Fruit fly (Drosophila melanogaster) whole organism, adult: ENCODE measurements around the gene CG32086.
"Not testable (repeated sequence)": the region's sequence is repeated elsewhere in the genome, so short reads cannot be mapped to it uniquely, and the experiment has no call there.

Experiments used
- CG11617 ChIP-seq: fragments of 200-800 bp; sonication (Bioruptor generic); optimal IDR thresholded peaks from 2 replicates; lab custom pipeline; 2017; ENCODE audit warnings: mild to moderate bottlenecking, missing biosample characterization, missing genetic modification reagents, missing genetic modification characterization
- CG12768 ChIP-seq: fragments of 200-800 bp; sonication (Bioruptor generic); optimal IDR thresholded peaks from 2 replicates; lab custom pipeline; 2017; ENCODE audit warnings: missing biosample characterization, missing genetic modification characterization, mild to moderate bottlenecking, moderate library complexity, missing genetic modification reagents
- CG14711 ChIP-seq: fragments of 200-800 bp; sonication (Bioruptor generic); optimal IDR thresholded peaks from 2 replicates; lab custom pipeline; 2018; ENCODE audit warnings: missing biosample characterization, mild to moderate bottlenecking, missing genetic modification characterization, moderate library complexity
- CG1620 ChIP-seq: fragments of 200-800 bp; sonication (Bioruptor generic); optimal IDR thresholded peaks from 2 replicates; lab custom pipeline; 2016; ENCODE audit warnings: missing biosample characterization, missing genetic modification characterization
- CG33017 ChIP-seq: fragments of 200-800 bp; sonication (Bioruptor generic); optimal IDR thresholded peaks from 2 replicates; lab custom pipeline; 2018; ENCODE audit warnings: missing biosample characterization, mild to moderate bottlenecking, missing genetic modification characterization, moderate library complexity
- CG5204 ChIP-seq: fragments of 200-800 bp; sonication (Bioruptor generic); optimal IDR thresholded peaks from 2 replicates; lab custom pipeline; 2016; ENCODE audit warnings: missing biosample characterization, missing genetic modification characterization
- CG7045 ChIP-seq: fragments of 200-800 bp; sonication (Bioruptor generic); optimal IDR thresholded peaks from 2 replicates; lab custom pipeline; 2017; ENCODE audit warnings: missing biosample characterization, mild to moderate bottlenecking, missing genetic modification characterization
- CG7101 ChIP-seq: fragments of 200-800 bp; sonication (Bioruptor generic); optimal IDR thresholded peaks from 2 replicates; lab custom pipeline; 2018; ENCODE audit warnings: missing biosample characterization, mild to moderate bottlenecking, missing genetic modification characterization, moderate library complexity
- Clk ChIP-seq: fragments of 200-800 bp; sonication (Bioruptor generic); optimal IDR thresholded peaks from 2 replicates; lab custom pipeline; 2017; ENCODE audit warnings: missing biosample characterization, missing genetic modification characterization
- Crg-1 ChIP-seq: fragments of 200-800 bp; sonication (Bioruptor generic); optimal IDR thresholded peaks from 2 replicates; lab custom pipeline; 2016; ENCODE audit warnings: missing biosample characterization, missing genetic modification characterization
- Hr96 ChIP-seq: fragments of 200-800 bp; sonication (Bioruptor generic); optimal IDR thresholded peaks from 2 replicates; lab custom pipeline; 2016; ENCODE audit warnings: missing biosample characterization, missing genetic modification characterization
- Mnt ChIP-seq: fragments of 200-800 bp; sonication (Bioruptor generic); optimal IDR thresholded peaks from 2 replicates; lab custom pipeline; 2016; ENCODE audit warnings: missing biosample characterization, mild to moderate bottlenecking, missing genetic modification characterization
- bab1 ChIP-seq: fragments of 200-800 bp; sonication (Bioruptor generic); optimal IDR thresholded peaks from 3 replicates; lab custom pipeline; 2019; ENCODE audit warnings: missing biosample characterization, mild to moderate bottlenecking, missing genetic modification characterization, moderate library complexity
- cic ChIP-seq: fragments of 200-800 bp; sonication (Bioruptor generic); optimal IDR thresholded peaks from 2 replicates; lab custom pipeline; 2017; ENCODE audit warnings: missing biosample characterization, mild to moderate bottlenecking, missing genetic modification characterization, moderate library complexity
- cnc ChIP-seq, 2 experiments: fragments of >200 bp; optimal IDR thresholded peaks; 2 replicates each; lab custom pipeline; 2017
- kay ChIP-seq: fragments of 200-800 bp; sonication (Bioruptor generic); peaks from one replicate; lab custom pipeline; 2016; ENCODE audit warnings: missing biosample characterization, missing genetic modification characterization, borderline replicate concordance
- ovo ChIP-seq: fragments of 200-800 bp; sonication (Bioruptor generic); optimal IDR thresholded peaks from 2 replicates; lab custom pipeline; 2016; ENCODE audit warnings: missing biosample characterization, missing genetic modification characterization
- pad ChIP-seq: fragments of 200-800 bp; sonication (Bioruptor generic); optimal IDR thresholded peaks from 3 replicates; lab custom pipeline; 2017; ENCODE audit warnings: missing biosample characterization, missing genetic modification characterization, mild to moderate bottlenecking, moderate library complexity, missing genetic modification reagents
- tj ChIP-seq: fragments of 200-800 bp; sonication (Bioruptor generic); optimal IDR thresholded peaks from 3 replicates; lab custom pipeline; 2017; ENCODE audit warnings: missing biosample characterization, mild to moderate bottlenecking, missing genetic modification characterization, moderate library complexity
- toe ChIP-seq: fragments of 200-800 bp; sonication (Bioruptor generic); optimal IDR thresholded peaks from 2 replicates; lab custom pipeline; 2016; ENCODE audit warnings: missing biosample characterization, missing genetic modification characterization

Gene CG32086

DNA sequence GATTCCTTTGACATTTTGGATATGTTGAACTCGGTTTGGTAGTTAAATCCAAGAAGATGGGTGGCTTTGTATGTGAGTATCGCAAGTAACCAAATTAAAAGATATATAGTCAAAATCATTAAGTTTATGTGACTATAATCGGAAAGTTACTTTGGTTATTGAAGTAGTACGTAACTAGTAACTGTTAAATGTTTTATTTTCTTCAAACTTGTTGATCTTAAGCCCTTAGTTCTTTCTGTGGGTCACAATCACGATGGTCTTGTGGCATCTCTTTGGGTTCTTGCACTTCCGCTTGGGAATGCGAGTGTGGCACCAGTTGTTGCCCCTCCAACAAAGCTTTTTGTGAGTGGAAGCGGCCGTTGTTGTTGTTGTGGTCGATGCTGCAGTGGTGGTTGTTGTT lies 6.9 kb downstream of the CG32086 start, which contains the start of gene CG33489:
Gene CG33489, minus strand, starts transcription at position 101 of the 400 bp plus-strand sequence.
- TF ChIP-seq CG11617; kay; Hr96 (GFP tag; lab: Kevin White, UChicago): not testable (repeated sequence)

DNA sequence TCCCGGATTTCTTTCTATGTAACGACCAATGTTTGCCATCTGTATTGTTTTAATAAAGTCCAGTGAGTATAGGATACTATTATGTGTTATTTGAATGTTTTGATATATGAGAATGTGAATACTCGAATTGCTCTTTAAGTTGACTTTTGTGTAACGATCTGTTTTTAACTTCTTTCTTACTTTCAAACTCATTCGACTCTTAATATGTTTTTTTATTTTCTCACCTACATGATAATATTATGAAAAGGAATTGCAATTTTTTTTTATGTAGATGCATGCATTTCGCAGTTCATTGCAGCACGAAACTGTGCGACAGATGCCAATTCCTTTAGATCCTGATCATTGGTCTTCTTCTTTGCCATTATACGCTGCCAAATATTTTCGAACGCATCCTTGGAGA lies 9.3 kb downstream of the CG32086 start, which contains the start of gene CG33490:
Gene CG33490, minus strand, starts transcription at position 101 of the 400 bp plus-strand sequence.
- TF ChIP-seq Crg-1 (GFP tag; lab: Kevin White, UChicago) (no peak), cnc (optimal IDR thresholded peaks at IDR 0.05; lab: Kevin White, UChicago) (no peak), CG7045 (GFP tag; lab: Kevin White, UChicago) (no peak), CG7101 (tag; lab: Kevin White, UChicago) (no peak), CG5204 (GFP tag; lab: Kevin White, UChicago) (no peak), CG1620 (GFP tag; lab: Kevin White, UChicago) (no peak), bab1 (GFP tag; lab: Kevin White, UChicago) (no peak), CG12768 (GFP tag; lab: Kevin White, UChicago) (no peak), CG14711 (no peak), CG11617 (no peak), CG33017 (no peak), pad (GFP tag; lab: Kevin White, UChicago) (no peak), cic (GFP tag; lab: Kevin White, UChicago) (no peak), Clk (GFP tag; lab: Kevin White, UChicago) (no peak), Hr96 (GFP tag; lab: Kevin White, UChicago) (no peak), tj (GFP tag; lab: Kevin White, UChicago) (no peak), ovo (no peak), toe (GFP tag; lab: Kevin White, UChicago) (no peak), Mnt (GFP tag; lab: Kevin White, UChicago) (no peak), kay (no peak)

DNA sequence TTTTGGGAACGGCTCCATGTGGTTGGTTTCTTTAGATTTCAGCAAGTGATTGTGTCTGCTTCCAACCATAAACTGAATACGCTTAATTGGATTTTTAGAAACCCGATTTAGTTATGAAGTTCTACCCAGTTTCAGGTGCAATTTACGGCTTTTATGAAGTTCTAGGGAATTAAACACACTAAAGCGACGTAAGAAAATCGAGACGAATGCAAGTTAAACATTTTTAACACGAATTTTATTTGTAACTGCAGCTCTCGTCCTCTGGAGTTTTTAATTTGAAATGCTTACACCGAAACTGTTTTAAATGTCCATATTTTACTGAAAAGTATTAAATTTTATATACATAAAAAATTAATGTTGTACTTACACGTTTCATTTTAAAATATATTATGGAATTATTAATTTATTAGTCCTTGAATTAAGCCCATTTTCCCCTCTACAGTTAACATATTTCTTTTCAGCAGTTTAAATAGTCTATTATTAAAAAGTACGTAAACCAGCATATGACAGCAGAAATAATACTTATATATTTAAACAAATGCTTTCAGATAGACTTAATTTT lies 19.8 kb downstream of the CG32086 start, which contains the start of the genes CG46412 and CG33267:
Gene CG46412, minus strand, starts transcription at position 101 of the 562 bp plus-strand sequence.
Gene CG33267, plus strand, starts transcription at position 512 of the 562 bp plus-strand sequence.
- TF ChIP-seq kay (no peak), CG14711 (no peak), cic (GFP tag; lab: Kevin White, UChicago) (no peak), CG11617 (no peak), CG7045 (GFP tag; lab: Kevin White, UChicago) (no peak), pad (GFP tag; lab: Kevin White, UChicago) (no peak), CG5204 (GFP tag; lab: Kevin White, UChicago) (no peak), CG1620 (GFP tag; lab: Kevin White, UChicago) (no peak), tj (GFP tag; lab: Kevin White, UChicago) (no peak)

DNA sequence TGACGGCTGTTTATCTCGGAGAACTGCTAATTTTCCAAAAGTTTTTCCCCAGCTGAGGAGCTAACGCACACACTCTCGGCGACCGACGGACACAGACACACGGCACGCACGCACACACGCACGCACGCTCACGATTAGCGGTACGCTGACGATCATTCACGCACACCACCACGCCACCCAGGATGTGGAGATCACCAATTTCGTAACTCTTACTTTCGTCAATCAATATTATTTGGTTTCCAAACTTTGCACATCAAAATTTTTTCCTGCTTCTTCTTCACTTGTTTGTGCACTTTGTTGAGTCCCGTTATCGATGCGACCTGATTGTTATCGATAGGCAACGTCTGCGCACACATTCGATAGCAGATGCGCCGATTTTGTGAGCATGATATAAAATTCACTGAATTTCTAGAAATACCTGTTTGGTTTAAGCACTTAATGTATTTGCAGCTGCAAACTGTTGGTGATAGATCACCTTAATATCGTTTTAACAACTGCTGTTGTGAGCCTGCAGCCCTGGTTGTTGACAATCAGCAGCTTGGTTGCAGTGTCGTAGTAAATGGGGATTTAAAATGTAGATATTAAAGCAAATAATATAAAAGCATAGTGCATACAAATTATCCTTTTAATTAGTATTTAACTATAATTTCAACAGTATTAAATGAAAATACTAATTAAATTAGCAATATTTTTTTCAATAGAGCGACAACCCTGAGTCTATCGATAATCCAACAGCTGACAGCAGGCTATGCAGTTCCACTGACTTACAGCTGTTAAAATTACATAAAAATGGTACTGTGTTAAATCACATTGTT lies 21.7 kb downstream of the CG32086 start, which contains the start of the genes CG7394 and Mob2:
Gene CG7394, plus strand, starts transcription at position 51 of the 815 bp plus-strand sequence.
Gene Mob2, minus strand, starts transcription at position 288 of the 815 bp plus-strand sequence.
- TF ChIP-seq CG33017 (peak; percentile 91), tj (GFP tag; lab: Kevin White, UChicago) (peak; percentile 76), CG7045 (GFP tag; lab: Kevin White, UChicago) (peak; percentile 95), cnc (optimal IDR thresholded peaks at IDR 0.05; lab: Kevin White, UChicago) (no peak), Crg-1 (GFP tag; lab: Kevin White, UChicago) (peak; percentile 84), pad (GFP tag; lab: Kevin White, UChicago) (peak; percentile 72), ovo (peak; percentile 83), Hr96 (GFP tag; lab: Kevin White, UChicago) (peak; percentile 78), CG1620 (GFP tag; lab: Kevin White, UChicago) (peak; percentile 82), CG7101 (tag; lab: Kevin White, UChicago) (peak; percentile 94), CG11617 (peak; percentile 94), CG12768 (GFP tag; lab: Kevin White, UChicago) (peak; percentile 87), Clk (GFP tag; lab: Kevin White, UChicago) (peak; percentile 86), cic (GFP tag; lab: Kevin White, UChicago) (peak; percentile 53), toe (GFP tag; lab: Kevin White, UChicago) (peak; percentile 88), bab1 (GFP tag; lab: Kevin White, UChicago) (peak; percentile 97), kay (peak; percentile 96), CG5204 (GFP tag; lab: Kevin White, UChicago) (peak; percentile 92), CG14711 (peak; percentile 99), Mnt (GFP tag; lab: Kevin White, UChicago) (peak; percentile 80)

DNA sequence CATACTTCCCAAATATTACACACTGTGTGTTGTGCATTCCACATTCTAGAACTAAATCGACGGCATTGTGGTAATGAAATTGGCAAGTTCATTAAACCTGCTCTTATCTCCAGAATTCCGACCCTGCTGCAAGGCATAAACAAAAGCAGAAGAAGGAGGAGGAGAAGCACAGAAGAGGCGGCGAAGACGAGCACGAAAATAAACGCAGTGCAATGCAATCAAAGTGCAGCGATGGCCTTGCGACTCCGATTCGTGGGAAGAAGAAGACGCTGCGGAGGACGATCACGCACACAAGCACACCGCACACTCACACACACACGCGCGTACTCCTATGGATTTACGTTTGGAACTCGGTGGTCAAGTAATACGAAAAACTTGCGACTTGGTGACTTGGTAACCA lies 23.0 kb downstream of the CG32086 start:
- TF ChIP-seq Hr96 (GFP tag; lab: Kevin White, UChicago), result no peak
- TF ChIP-seq Crg-1 (GFP tag; lab: Kevin White, UChicago), result no peak
- peak; percentile 22 for TF ChIP-seq tj (GFP tag; lab: Kevin White, UChicago)

DNA sequence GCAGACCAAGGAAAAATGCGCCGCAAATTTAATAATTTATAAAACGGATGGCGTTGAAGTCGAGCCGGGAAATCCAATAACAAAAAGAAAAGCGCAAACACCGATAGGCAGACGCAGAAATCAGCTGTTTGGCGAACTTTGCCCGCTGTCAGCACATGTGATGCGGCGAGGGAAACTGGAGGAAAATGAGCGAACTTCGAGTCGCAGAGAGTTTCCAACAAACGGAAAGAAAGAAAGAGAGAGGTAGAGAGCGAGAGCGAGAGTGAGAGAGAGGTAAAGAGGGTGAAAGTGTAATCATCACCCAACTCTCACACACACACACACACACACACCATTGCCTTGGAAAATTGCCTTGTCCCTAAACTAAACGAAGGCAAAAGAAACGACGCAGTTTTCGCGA lies 26.7 kb downstream of the CG32086 start:
- TF ChIP-seq pad (GFP tag; lab: Kevin White, UChicago) (no peak), CG12768 (GFP tag; lab: Kevin White, UChicago) (peak; percentile 81)
